Worm (Caenorhabditis elegans) whole organism, L3 larva: ENCODE results near the gene R144.10.
A peak's percentile ranks its signal among the peaks of the same experiment; 100 is the strongest.

ENCODE experiments used
- R02D3.7 ChIP-seq: fragments of 150-350 bp; optimal IDR thresholded peaks from 2 replicates; lab custom pipeline; 2014; ENCODE audit warnings: missing biosample characterization, missing genetic modification characterization
- aly-2 ChIP-seq: fragments of 150-350 bp; optimal IDR thresholded peaks from 2 replicates; lab custom pipeline; 2014; ENCODE audit warnings: missing biosample characterization, missing genetic modification characterization
- ama-1 ChIP-seq: fragments of 150-350 bp; optimal IDR thresholded peaks from 2 replicates; lab custom pipeline; 2018
- ceh-28 ChIP-seq: fragments of 150-350 bp; optimal IDR thresholded peaks from 2 replicates; lab custom pipeline; 2014; ENCODE audit warnings: missing biosample characterization, missing genetic modification reagents, missing genetic modification characterization
- ceh-9 ChIP-seq: sonication (generic microtip); optimal IDR thresholded peaks from 2 replicates; lab custom pipeline; 2018; ENCODE audit warnings: missing biosample characterization, missing genetic modification characterization
- daf-12 ChIP-seq: fragments of 150-350 bp; optimal IDR thresholded peaks from 2 replicates; lab custom pipeline; 2014; ENCODE audit warnings: missing biosample characterization, missing genetic modification reagents, missing genetic modification characterization
- egl-5 ChIP-seq: fragments of 150-350 bp; optimal IDR thresholded peaks from 2 replicates; lab custom pipeline; 2017; ENCODE audit warnings: missing biosample characterization, missing genetic modification reagents, missing genetic modification characterization, inconsistent platforms
- elt-1 ChIP-seq: fragments of 150-350 bp; optimal IDR thresholded peaks from 2 replicates; lab custom pipeline; 2014; ENCODE audit warnings: missing biosample characterization, missing genetic modification characterization
- elt-2 ChIP-seq: sonication (generic microtip); optimal IDR thresholded peaks from 2 replicates; lab custom pipeline; 2016; ENCODE audit warnings: missing genetic modification reagents, mild to moderate bottlenecking, missing genetic modification characterization, missing compliant biosample characterization
- eor-1 ChIP-seq, 2 experiments: fragments of 150-350 bp; optimal IDR thresholded peaks; 2 replicates each; lab custom pipeline; 2014 to 2018; ENCODE audit warnings: missing biosample characterization in 2 of 2, missing genetic modification characterization in 2 of 2
- fkh-10 ChIP-seq: sonication (generic microtip); optimal IDR thresholded peaks from 2 replicates; lab custom pipeline; 2017; ENCODE audit warnings: missing biosample characterization, missing genetic modification reagents, missing genetic modification characterization
- fos-1 ChIP-seq: fragments of 150-350 bp; optimal IDR thresholded peaks from 2 replicates; lab custom pipeline; 2014; ENCODE audit warnings: missing biosample characterization, missing genetic modification characterization
- hmg-11 ChIP-seq: sonication (generic microtip); optimal IDR thresholded peaks from 2 replicates; lab custom pipeline; 2016; ENCODE audit warnings: missing genetic modification characterization, missing compliant biosample characterization
- jun-1 ChIP-seq: fragments of 150-350 bp; optimal IDR thresholded peaks from 2 replicates; lab custom pipeline; 2014; ENCODE audit warnings: missing biosample characterization, missing genetic modification reagents, missing genetic modification characterization
- lin-39 ChIP-seq: fragments of 150-350 bp; optimal IDR thresholded peaks from 2 replicates; lab custom pipeline; 2018; ENCODE audit warnings: missing biosample characterization, missing genetic modification reagents, missing genetic modification characterization
- lsy-12 ChIP-seq: sonication (generic microtip); optimal IDR thresholded peaks from 2 replicates; lab custom pipeline; 2016; ENCODE audit warnings: mild to moderate bottlenecking, missing genetic modification characterization, missing compliant biosample characterization
- mdl-1 ChIP-seq: fragments of 150-350 bp; optimal IDR thresholded peaks from 2 replicates; lab custom pipeline; 2014; ENCODE audit warnings: missing biosample characterization, missing genetic modification characterization
- mml-1 ChIP-seq: fragments of 150-350 bp; sonication (generic microtip); optimal IDR thresholded peaks from 3 replicates; lab custom pipeline; 2014; ENCODE audit warnings: missing biosample characterization, missing genetic modification characterization
- nfya-1 ChIP-seq: sonication (generic microtip); optimal IDR thresholded peaks from 2 replicates; lab custom pipeline; 2017; ENCODE audit warnings: missing genetic modification characterization, mild to moderate bottlenecking, missing compliant biosample characterization, antibody characterized with exemption, moderate library complexity; ENCODE audit not compliant: insufficient read depth
- nhr-12 ChIP-seq: fragments of 150-350 bp; optimal IDR thresholded peaks from 2 replicates; lab custom pipeline; 2014; ENCODE audit warnings: missing biosample characterization, missing genetic modification characterization
- nhr-23 ChIP-seq: fragments of 150-350 bp; optimal IDR thresholded peaks from 2 replicates; lab custom pipeline; 2014; ENCODE audit warnings: missing biosample characterization, missing genetic modification reagents, missing genetic modification characterization
- nhr-28 ChIP-seq: fragments of 150-350 bp; optimal IDR thresholded peaks from 2 replicates; lab custom pipeline; 2014; ENCODE audit warnings: missing biosample characterization, missing genetic modification characterization
- nhr-43 ChIP-seq: sonication (generic microtip); optimal IDR thresholded peaks from 2 replicates; lab custom pipeline; 2016; ENCODE audit warnings: mild to moderate bottlenecking, missing genetic modification characterization, missing compliant biosample characterization; ENCODE audit not compliant: poor library complexity, severe bottlenecking
- nhr-67 ChIP-seq: fragments of 150-350 bp; optimal IDR thresholded peaks from 2 replicates; lab custom pipeline; 2014; ENCODE audit warnings: missing biosample characterization, missing genetic modification characterization
- nhr-76 ChIP-seq: fragments of 150-350 bp; sonication (generic microtip); optimal IDR thresholded peaks from 5 replicates; lab custom pipeline; 2014; ENCODE audit warnings: missing biosample characterization, missing genetic modification characterization
- pha-4 ChIP-seq: fragments of 150-350 bp; optimal IDR thresholded peaks from 2 replicates; lab custom pipeline; 2014; ENCODE audit warnings: missing biosample characterization, missing genetic modification reagents, missing genetic modification characterization
- pqm-1 ChIP-seq: fragments of 150-350 bp; optimal IDR thresholded peaks from 2 replicates; lab custom pipeline; 2017; ENCODE audit warnings: missing biosample characterization, missing genetic modification characterization, inconsistent platforms
- skn-1 ChIP-seq: fragments of 150-350 bp; optimal IDR thresholded peaks from 2 replicates; lab custom pipeline; 2014; ENCODE audit warnings: missing biosample characterization, missing genetic modification characterization
- snpc-4 ChIP-seq: fragments of 150-350 bp; optimal IDR thresholded peaks from 2 replicates; lab custom pipeline; 2014; ENCODE audit warnings: missing biosample characterization, missing genetic modification characterization
- tbx-2 ChIP-seq: sonication (generic microtip); optimal IDR thresholded peaks from 2 replicates; lab custom pipeline; 2016; ENCODE audit warnings: mild to moderate bottlenecking, missing genetic modification characterization, missing compliant biosample characterization
- unc-62 ChIP-seq: fragments of 150-350 bp; sonication (generic microtip); optimal IDR thresholded peaks from 4 replicates; lab custom pipeline; 2014; ENCODE audit warnings: missing biosample characterization, missing genetic modification reagents, missing genetic modification characterization
- zag-1 ChIP-seq: fragments of 150-350 bp; optimal IDR thresholded peaks from 2 replicates; lab custom pipeline; 2014; ENCODE audit warnings: missing biosample characterization, missing genetic modification characterization
- ztf-11 ChIP-seq: fragments of 150-350 bp; optimal IDR thresholded peaks from 2 replicates; lab custom pipeline; 2014; ENCODE audit warnings: missing biosample characterization, missing genetic modification characterization
- ztf-4 ChIP-seq: fragments of 150-350 bp; optimal IDR thresholded peaks from 2 replicates; lab custom pipeline; 2014; ENCODE audit warnings: missing biosample characterization, missing genetic modification characterization

R144.10 gene

DNA sequence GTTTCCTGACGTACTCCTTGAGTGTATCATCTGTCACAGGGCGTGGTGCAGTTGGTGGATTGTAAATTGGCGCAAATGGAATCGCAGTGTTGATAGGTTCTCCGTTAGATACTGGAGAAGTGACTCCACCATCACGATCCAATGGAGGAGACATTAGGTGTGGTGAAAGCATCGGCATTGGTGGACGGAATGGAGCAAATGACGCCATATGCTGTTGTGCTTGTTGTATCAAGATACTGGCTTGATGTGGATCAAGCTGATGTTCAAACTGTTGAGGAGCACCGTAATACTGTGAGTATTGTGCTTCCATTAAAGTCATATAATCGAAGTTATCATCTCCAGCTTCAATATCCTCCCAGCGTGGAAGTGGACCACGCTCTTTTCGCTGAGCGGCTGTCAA, 10.3 kb upstream of the R144.10 start:
- TF ChIP-seq nhr-67 (tag; lab: Kevin White, UChicago) = no peak
- TF ChIP-seq nhr-76 (tag; lab: Kevin White, UChicago) = no peak
- TF ChIP-seq nhr-12 (tag; lab: Kevin White, UChicago) = no peak
- no peak for TF ChIP-seq pha-4 (tag; lab: Kevin White, UChicago)
- no peak for TF ChIP-seq elt-2
- TF ChIP-seq lsy-12 = no peak
- TF ChIP-seq skn-1 = no peak
- no peak for TF ChIP-seq ztf-4 (tag; lab: Kevin White, UChicago)
- no peak for TF ChIP-seq zag-1 (tag; lab: Kevin White, UChicago)
- no peak for TF ChIP-seq eor-1 (tag; optimal IDR thresholded peaks at IDR 0.05; lab: Kevin White, UChicago)
- TF ChIP-seq hmg-11 (tag; lab: Kevin White, UChicago) = no peak
- TF ChIP-seq lin-39 (tag; lab: Kevin White, UChicago) = no peak
- TF ChIP-seq, all 47 proteins: peak for 0

DNA sequence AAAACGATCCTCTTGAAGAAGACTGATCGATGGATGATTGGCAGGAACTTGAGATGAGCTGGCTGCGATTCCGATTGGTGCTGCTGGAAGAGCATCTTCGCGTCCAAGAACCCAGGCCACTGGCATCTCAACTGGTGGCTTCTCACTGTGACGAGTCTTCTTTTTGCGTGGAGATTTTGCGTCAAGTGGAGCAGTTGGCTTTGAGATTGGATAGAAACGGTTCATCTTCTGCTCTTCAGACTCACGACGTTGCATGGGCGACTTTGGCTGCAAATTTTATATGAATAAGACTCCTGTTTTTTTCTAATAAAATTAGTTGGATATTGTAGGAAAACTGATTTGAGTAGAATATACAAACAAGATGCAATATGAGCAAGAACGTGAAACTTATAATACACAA, 8.6 kb upstream of the R144.10 start:
- TF ChIP-seq egl-5 (tag; lab: Kevin White, UChicago) (no peak), tbx-2 (tag; lab: Kevin White, UChicago) (no peak), ceh-9 (tag; lab: Kevin White, UChicago) (no peak), nhr-28 (tag; lab: Kevin White, UChicago) (no peak), mml-1 (tag; lab: Kevin White, UChicago) (no peak), aly-2 (no peak), fos-1 (tag; lab: Kevin White, UChicago) (no peak), daf-12 (tag; lab: Kevin White, UChicago) (no peak)
- TF ChIP-seq, all 47 proteins: peak for 0

DNA sequence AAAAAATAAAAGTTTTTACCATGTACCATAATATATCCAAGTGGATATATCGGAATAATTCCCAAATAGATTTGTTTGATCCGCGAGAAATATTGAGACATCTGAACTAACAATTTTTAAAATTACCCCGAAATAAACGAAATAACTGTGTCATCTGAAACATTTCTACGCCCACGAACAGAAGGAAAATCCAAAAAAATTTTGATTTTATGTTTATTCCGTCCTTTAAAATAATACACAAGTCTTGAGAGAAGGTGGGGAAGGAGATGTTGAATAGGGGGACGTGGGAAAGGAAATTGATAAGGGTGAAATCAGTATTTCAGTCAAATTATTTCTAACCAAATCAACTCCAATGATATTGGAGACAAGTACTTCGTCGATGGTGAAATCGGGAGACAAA, 6.6 kb upstream of the R144.10 start, which contains the start of gene R144.11:
R144.11 (minus strand) TSS at position 101 of the 400 bp plus-strand sequence.
- TF ChIP-seq nhr-23 (tag; lab: Kevin White, UChicago) (no peak), pqm-1 (tag; lab: Kevin White, UChicago) (no peak), elt-1 (tag; lab: Kevin White, UChicago) (no peak)

DNA sequence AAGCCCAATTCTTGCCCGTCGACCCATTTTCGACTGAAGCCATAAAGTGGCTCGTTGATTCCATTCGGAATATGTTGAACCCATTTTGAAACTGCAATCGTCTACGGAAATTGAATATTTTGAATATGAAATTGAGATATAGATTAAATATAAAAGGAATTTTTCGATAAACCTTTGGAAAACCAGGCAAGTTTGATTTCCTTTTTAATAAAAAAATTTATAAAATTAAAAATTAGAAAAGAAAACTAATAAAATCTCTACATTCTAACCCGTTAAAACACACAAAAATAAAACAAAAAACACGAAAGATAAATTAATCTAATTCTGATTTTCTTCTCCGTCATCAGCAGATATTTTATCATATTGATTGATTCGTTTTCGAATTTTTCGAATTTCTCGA, 4.8 kb upstream of the R144.10 start, which contains the start of gene R144.12:
R144.12 (minus strand) TSS at position 101 of the 400 bp plus-strand sequence.
- TF ChIP-seq fkh-10 (GFP tag; lab: Kevin White, UChicago) = no peak
- TF ChIP-seq mml-1 (tag; lab: Kevin White, UChicago) = no peak
- TF ChIP-seq unc-62 (GFP tag; lab: Kevin White, UChicago) = no peak
- no peak for TF ChIP-seq nhr-23 (tag; lab: Kevin White, UChicago)
- no peak for TF ChIP-seq ama-1
- no peak for TF ChIP-seq nhr-76 (tag; lab: Kevin White, UChicago)
- no peak for TF ChIP-seq tbx-2 (tag; lab: Kevin White, UChicago)

DNA sequence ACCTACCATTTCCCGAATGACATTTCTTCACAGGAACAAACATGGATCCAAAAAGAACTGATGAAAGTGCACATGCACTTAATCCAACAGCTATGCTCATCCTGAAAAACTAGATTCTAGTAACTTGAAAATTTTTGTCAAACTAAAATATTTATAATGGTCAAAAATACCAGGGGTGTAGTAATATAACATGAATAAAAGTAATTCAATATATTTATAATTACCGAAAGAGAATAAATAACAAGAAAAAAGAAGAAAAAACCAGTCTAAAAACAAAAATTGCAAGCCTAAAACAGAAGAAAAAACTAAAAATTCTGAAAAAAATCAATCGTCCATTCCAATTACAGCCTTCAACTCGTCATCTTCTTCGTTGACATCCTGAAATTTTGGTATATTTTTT, 2.5 kb upstream of the R144.10 start, which contains the start of gene R144.6:
R144.6 (minus strand) TSS at position 101 of the 400 bp plus-strand sequence.
- TF ChIP-seq R02D3.7 (no peak), nhr-23 (tag; lab: Kevin White, UChicago) (no peak), ama-1 (no peak), mdl-1 (no peak), nhr-76 (tag; lab: Kevin White, UChicago) (no peak), ceh-9 (tag; lab: Kevin White, UChicago) (no peak), ceh-28 (tag; lab: Kevin White, UChicago) (no peak), nhr-67 (tag; lab: Kevin White, UChicago) (no peak), nhr-43 (tag; lab: Kevin White, UChicago) (no peak), fos-1 (tag; lab: Kevin White, UChicago) (no peak), jun-1 (no peak), nhr-28 (tag; lab: Kevin White, UChicago) (no peak), egl-5 (tag; lab: Kevin White, UChicago) (no peak), pha-4 (tag; lab: Kevin White, UChicago) (no peak), ztf-11 (no peak), eor-1 (tag; optimal IDR thresholded peaks at IDR 0.05; lab: Kevin White, UChicago) (no peak), lin-39 (tag; lab: Kevin White, UChicago) (no peak)

DNA sequence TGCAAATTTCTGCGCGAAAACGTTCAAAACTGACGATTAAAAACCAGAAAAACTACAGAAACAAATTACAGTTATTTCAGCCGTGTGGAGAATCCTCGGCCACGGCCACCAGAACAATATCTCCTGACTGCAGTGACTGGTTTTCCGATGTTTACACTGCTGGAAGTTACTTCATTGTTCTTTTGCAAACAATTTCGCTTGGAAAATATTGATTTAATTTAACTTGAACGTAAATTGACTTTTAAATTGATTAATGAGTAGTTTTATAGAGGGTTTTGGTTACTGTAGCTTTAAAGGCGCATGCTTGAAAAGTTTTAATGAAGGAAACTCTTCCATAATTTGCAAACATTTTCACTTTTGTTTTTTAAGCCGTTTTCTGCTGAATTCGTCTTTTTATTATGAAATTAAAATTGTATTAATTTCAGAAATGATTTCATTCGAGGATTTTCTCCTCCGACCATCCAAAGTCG, 3.1 kb downstream of the R144.10 start, which contains the start of gene smcr-8:
smcr-8 (plus strand) TSS at position 420 of the 470 bp plus-strand sequence.
- TF ChIP-seq nhr-28 (tag; lab: Kevin White, UChicago) = no peak
- peak; percentile 2 for TF ChIP-seq snpc-4 (tag; lab: Kevin White, UChicago)
- TF ChIP-seq nfya-1 (tag; lab: Kevin White, UChicago) = peak; percentile 5
